Worm (Caenorhabditis elegans) whole organism, late embryonic: ENCODE results near the gene nhr-232.

Source experiments
- ama-1 ChIP-seq: fragments of 150-350 bp; optimal IDR thresholded peaks from 2 replicates; lab custom pipeline; 2014
- ceh-18 ChIP-seq: sonication (generic microtip); optimal IDR thresholded peaks from 2 replicates; lab custom pipeline; 2016; ENCODE audit warnings: missing genetic modification characterization, missing compliant biosample characterization
- ceh-31 ChIP-seq: sonication (generic microtip); optimal IDR thresholded peaks from 2 replicates; lab custom pipeline; 2016; ENCODE audit warnings: missing genetic modification characterization, missing compliant biosample characterization
- fax-1 ChIP-seq: sonication (generic microtip); optimal IDR thresholded peaks from 2 replicates; lab custom pipeline; 2016; ENCODE audit warnings: missing genotype, missing genetic modification characterization, missing compliant biosample characterization
- pha-4 ChIP-seq: fragments of 150-350 bp; optimal IDR thresholded peaks from 2 replicates; lab custom pipeline; 2018; ENCODE audit warnings: missing biosample characterization, missing genetic modification reagents, missing genetic modification characterization
- pros-1 ChIP-seq: fragments of 150-350 bp; optimal IDR thresholded peaks from 2 replicates; lab custom pipeline; 2014; ENCODE audit warnings: missing biosample characterization, missing genetic modification reagents, missing genetic modification characterization
- tbx-2 ChIP-seq: sonication (generic microtip); optimal IDR thresholded peaks from 2 replicates; lab custom pipeline; 2016; ENCODE audit warnings: missing genetic modification characterization, missing compliant biosample characterization
- unc-86 ChIP-seq: sonication (generic microtip); optimal IDR thresholded peaks from 2 replicates; lab custom pipeline; 2016; ENCODE audit warnings: missing genetic modification characterization, missing compliant biosample characterization

DNA sequence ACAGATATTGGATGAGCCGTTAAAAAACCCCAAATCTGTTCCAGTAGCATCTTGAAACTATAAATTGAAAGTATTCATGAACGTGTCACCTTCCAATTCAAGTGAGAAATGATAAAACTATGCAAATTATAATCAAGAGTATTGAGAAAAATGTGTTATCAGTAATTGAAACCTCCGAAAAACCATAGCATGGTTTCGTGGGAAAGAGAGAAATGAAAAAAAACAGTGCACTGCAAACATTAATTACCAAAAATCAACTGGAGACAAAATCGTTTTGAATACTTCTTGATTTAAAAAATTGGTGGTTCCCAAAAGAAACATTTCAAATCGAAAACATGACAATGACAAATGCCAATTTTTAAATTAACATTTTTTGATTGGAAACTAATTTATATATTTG lies 30.4 kb upstream of the nhr-232 start, which contains the start of gene daf-36:
- no peak for TF ChIP-seq pha-4 (tag; lab: Kevin White, UChicago)
- no peak for TF ChIP-seq fax-1 (tag; lab: Kevin White, UChicago)
- TF ChIP-seq ama-1: no peak
- no peak for TF ChIP-seq pros-1 (tag; lab: Kevin White, UChicago)
- TF ChIP-seq tbx-2 (tag; lab: Kevin White, UChicago): no peak
- TF ChIP-seq unc-86: no peak
- no peak for TF ChIP-seq ceh-31 (tag; lab: Kevin White, UChicago)
- TF ChIP-seq ceh-18: no peak
